Worm (Caenorhabditis elegans): ENCODE results near the gene Y32G9A.12.

Y32G9A.12 gene

ce11 chrV:1875497-1875988 lies 44.5 kb downstream of the Y32G9A.12 start (continued):
- TF ChIP-seq K09A11.1 (tag; optimal IDR thresholded peaks at IDR 0.05; ENCODE audit: insufficient read depth): no peak
- peak; percentile 30 for TF ChIP-seq pat-9 (tag; optimal IDR thresholded peaks at IDR 0.05)
- peak; percentile 21 for TF ChIP-seq F13H6.1 (tag; optimal IDR thresholded peaks at IDR 0.05)
- TF ChIP-seq K02D7.2 (tag; optimal IDR thresholded peaks at IDR 0.05): peak; percentile 24
- peak; percentile 4 for TF ChIP-seq lim-6 (tag; optimal IDR thresholded peaks at IDR 0.05)
- TF ChIP-seq dve-1 (tag; optimal IDR thresholded peaks at IDR 0.05): no peak
- TF ChIP-seq sox-4 (tag; optimal IDR thresholded peaks at IDR 0.05): peak; percentile 15
- TF ChIP-seq dmd-4 (tag; optimal IDR thresholded peaks at IDR 0.05; ENCODE audit: borderline replicate concordance): peak; percentile 20
- peak; percentile 57 for TF ChIP-seq tbx-2 (tag; optimal IDR thresholded peaks at IDR 0.05)
- TF ChIP-seq pha-2 (tag; optimal IDR thresholded peaks at IDR 0.05): peak; percentile 24

ce11 chrV:1874827-1875226 lies 45.2 kb downstream of the Y32G9A.12 start:
- no peak for TF ChIP-seq nhr-232 (tag; optimal IDR thresholded peaks at IDR 0.05)
- TF ChIP-seq hlh-30 (tag; optimal IDR thresholded peaks at IDR 0.05; ENCODE audit: insufficient read depth): no peak
- TF ChIP-seq ceh-22 (tag; optimal IDR thresholded peaks at IDR 0.05): no peak
- no peak for TF ChIP-seq hlh-13 (GFP tag; optimal IDR thresholded peaks at IDR 0.05)
- TF ChIP-seq pqm-1 (tag; optimal IDR thresholded peaks at IDR 0.05): no peak
- no peak for TF ChIP-seq ceh-18 (tag; optimal IDR thresholded peaks at IDR 0.05)
- TF ChIP-seq ceh-6 (GFP tag; optimal IDR thresholded peaks at IDR 0.05): no peak

ce11 chrV:1871768-1872296 lies 48.2 kb downstream of the Y32G9A.12 start, which contains the start of the genes T10B5.4 and cct-7:
TSS of gene T10B5.4 (minus strand) at chrV:1871807.
TSS of gene cct-7 (plus strand) at chrV:1872246.
- no peak for TF ChIP-seq sox-2 (GFP tag; IDR thresholded peaks at IDR 0.05)
- peak; percentile 10 for TF ChIP-seq fax-1 (tag; optimal IDR thresholded peaks at IDR 0.05)
- no peak for TF ChIP-seq Y22D7AL.16 (tag; optimal IDR thresholded peaks at IDR 0.05)
- peak; percentile 66 for TF ChIP-seq eyg-1 (tag; optimal IDR thresholded peaks at IDR 0.05)
- peak; percentile 93 for TF ChIP-seq ceh-14 (tag; optimal IDR thresholded peaks at IDR 0.05)
- peak; percentile 57 for TF ChIP-seq hlh-8 (tag; optimal IDR thresholded peaks at IDR 0.05)
- peak; percentile 26 for TF ChIP-seq pat-9 (tag; optimal IDR thresholded peaks at IDR 0.05)
- TF ChIP-seq K02D7.2 (tag; optimal IDR thresholded peaks at IDR 0.05): no peak
- TF ChIP-seq K09A11.1 (tag; optimal IDR thresholded peaks at IDR 0.05; ENCODE audit: insufficient read depth): no peak
- no peak for TF ChIP-seq sox-4 (tag; optimal IDR thresholded peaks at IDR 0.05)
- TF ChIP-seq ceh-6 (GFP tag; optimal IDR thresholded peaks at IDR 0.05): peak; percentile 24
- TF ChIP-seq pha-4 (tag; optimal IDR thresholded peaks at IDR 0.05): no peak
- no peak for TF ChIP-seq fkh-6 (tag; optimal IDR thresholded peaks at IDR 0.05)
- peak; percentile 16 for TF ChIP-seq pag-3 (tag; optimal IDR thresholded peaks at IDR 0.05; ENCODE audit: borderline replicate concordance)
- TF ChIP-seq pqm-1 (tag; optimal IDR thresholded peaks at IDR 0.05): peak; percentile 55
- no peak for TF ChIP-seq hlh-6 (tag; optimal IDR thresholded peaks at IDR 0.05)
- no peak for TF ChIP-seq che-1 (tag; optimal IDR thresholded peaks at IDR 0.05)
- no peak for TF ChIP-seq dmd-4 (tag; optimal IDR thresholded peaks at IDR 0.05; ENCODE audit: borderline replicate concordance)
- peak; percentile 61 for TF ChIP-seq pros-1 (tag; optimal IDR thresholded peaks at IDR 0.05)
- peak; percentile 81 for TF ChIP-seq hlh-30 (tag; optimal IDR thresholded peaks at IDR 0.05; ENCODE audit: insufficient read depth)
- peak; percentile 20 for TF ChIP-seq zip-5 (tag; optimal IDR thresholded peaks at IDR 0.05)
- peak; percentile 33 for TF ChIP-seq ahr-1 (tag; optimal IDR thresholded peaks at IDR 0.05)
- peak; percentile 70 for TF ChIP-seq ref-2 (tag; optimal IDR thresholded peaks at IDR 0.05)
- TF ChIP-seq ztf-16 (tag; optimal IDR thresholded peaks at IDR 0.05): no peak
- TF ChIP-seq tbx-7 (tag; optimal IDR thresholded peaks at IDR 0.05): peak; percentile 64
- no peak for TF ChIP-seq ttx-3 (tag; optimal IDR thresholded peaks at IDR 0.05)
- TF ChIP-seq ceh-18 (tag; optimal IDR thresholded peaks at IDR 0.05): peak; percentile 87
- TF ChIP-seq madf-2 (tag; optimal IDR thresholded peaks at IDR 0.05): peak; percentile 71
- no peak for TF ChIP-seq ama-1 (optimal IDR thresholded peaks at IDR 0.05)
- TF ChIP-seq lin-11 (tag; optimal IDR thresholded peaks at IDR 0.05): no peak
- TF ChIP-seq pha-2 (tag; optimal IDR thresholded peaks at IDR 0.05): no peak
- TF ChIP-seq npax-4 (tag; optimal IDR thresholded peaks at IDR 0.05): no peak
- TF ChIP-seq tbx-2 (tag; optimal IDR thresholded peaks at IDR 0.05): peak; percentile 96
- peak; percentile 80 for TF ChIP-seq rnt-1 (tag; optimal IDR thresholded peaks at IDR 0.05)
- TF ChIP-seq nhr-232 (tag; optimal IDR thresholded peaks at IDR 0.05): no peak
- no peak for TF ChIP-seq elt-4 (tag; optimal IDR thresholded peaks at IDR 0.05)
- TF ChIP-seq ceh-34 (tag; optimal IDR thresholded peaks at IDR 0.05): peak; percentile 85
- no peak for TF ChIP-seq hlh-13 (GFP tag; optimal IDR thresholded peaks at IDR 0.05)
- no peak for TF ChIP-seq unc-3 (GFP tag; conservative IDR thresholded peaks at IDR 0.05)
- peak; percentile 54 for TF ChIP-seq unc-3 (tag; optimal IDR thresholded peaks at IDR 0.05)
- peak; percentile 67 for TF ChIP-seq syd-9 (tag; optimal IDR thresholded peaks at IDR 0.05)
- peak; percentile 61 for TF ChIP-seq unc-86 (tag; optimal IDR thresholded peaks at IDR 0.05)
- peak; percentile 80 for TF ChIP-seq lim-6 (tag; optimal IDR thresholded peaks at IDR 0.05)
- peak; percentile 17 for TF ChIP-seq ceh-22 (tag; optimal IDR thresholded peaks at IDR 0.05)
